Fruit fly (Drosophila melanogaster) whole organism, embryonic: ENCODE results near the gene Alp4.
A peak's percentile ranks its signal among the peaks of the same experiment; 100 is the strongest.

ENCODE experiments used
- C15 ChIP-seq: fragments of 200-800 bp; sonication (Bioruptor generic); IDR thresholded peaks from 3 replicates; pipeline ENCODE4 v1.3.6; 2022; ENCODE audit warnings: missing biosample characterization, missing genetic modification characterization
- CG10959 ChIP-seq: fragments of 200-800 bp; sonication (Bioruptor generic); IDR thresholded peaks from 2 replicates; pipeline ENCODE4 v1.3.6; 2022; ENCODE audit warnings: missing biosample characterization, missing genetic modification characterization
- CG11247 ChIP-seq: fragments of 200-800 bp; sonication (Bioruptor generic); IDR thresholded peaks from 2 replicates; pipeline ENCODE4 v1.3.6; 2022; ENCODE audit warnings: missing biosample characterization, missing genetic modification characterization
- CG11695 ChIP-seq: fragments of 200-800 bp; sonication (Bioruptor generic); IDR thresholded peaks from 3 replicates; pipeline ENCODE4 v1.3.6; 2022; ENCODE audit warnings: missing biosample characterization, missing genetic modification characterization
- CG12299 ChIP-seq: fragments of 200-800 bp; sonication (Bioruptor generic); optimal IDR thresholded peaks from 2 replicates; lab custom pipeline; 2018; ENCODE audit warnings: missing biosample characterization, mild to moderate bottlenecking, missing genetic modification characterization
- CG12744 ChIP-seq: fragments of 200-800 bp; sonication (Bioruptor generic); optimal IDR thresholded peaks from 2 replicates; lab custom pipeline; 2016; ENCODE audit warnings: missing biosample characterization, missing genetic modification characterization
- CG16813 ChIP-seq: fragments of 200-800 bp; sonication (Bioruptor generic); IDR thresholded peaks from 3 replicates; pipeline ENCODE4 v1.3.6; 2022; ENCODE audit warnings: missing biosample characterization, missing genetic modification characterization; ENCODE audit not compliant: partially characterized antibody
- CG17186 ChIP-seq: fragments of 200-800 bp; sonication (Bioruptor generic); optimal IDR thresholded peaks from 3 replicates; lab custom pipeline; 2017; ENCODE audit warnings: missing biosample characterization, missing genetic modification reagents, missing genetic modification characterization
- CG17802 ChIP-seq: fragments of 200-800 bp; sonication (Bioruptor generic); optimal IDR thresholded peaks from 2 replicates; lab custom pipeline; 2018; ENCODE audit warnings: missing biosample characterization, mild to moderate bottlenecking, missing genetic modification characterization, moderate library complexity
- CG30020 ChIP-seq: fragments of 200-800 bp; optimal IDR thresholded peaks from 2 replicates; lab custom pipeline; 2019; ENCODE audit warnings: missing biosample characterization, mild to moderate bottlenecking, missing genetic modification characterization, moderate library complexity
- CG3847 ChIP-seq: fragments of 200-800 bp; sonication (Bioruptor generic); IDR thresholded peaks from 2 replicates; pipeline ENCODE4 v1.3.6; 2022; ENCODE audit warnings: missing biosample characterization, missing genetic modification characterization
- CG4617 ChIP-seq: fragments of 200-800 bp; sonication (Bioruptor generic); optimal IDR thresholded peaks from 3 replicates; lab custom pipeline; 2016; ENCODE audit warnings: missing biosample characterization, missing genetic modification characterization, borderline replicate concordance
- CG6175 ChIP-seq: fragments of 200-800 bp; sonication (Bioruptor generic); IDR thresholded peaks from 3 replicates; pipeline ENCODE4 v1.3.6; 2022; ENCODE audit warnings: missing biosample characterization, missing genetic modification characterization
- CG6254 ChIP-seq: fragments of 200-800 bp; sonication (Bioruptor generic); optimal IDR thresholded peaks from 3 replicates; lab custom pipeline; 2017; ENCODE audit warnings: mild to moderate bottlenecking, missing biosample characterization, missing genetic modification reagents, missing genetic modification characterization
- CG7372 ChIP-seq: fragments of 200-800 bp; sonication (Bioruptor generic); IDR thresholded peaks from 2 replicates; pipeline ENCODE4 v1.3.6; 2022; ENCODE audit warnings: missing biosample characterization, missing genetic modification characterization
- CG7786 ChIP-seq: fragments of 200-800 bp; sonication (Bioruptor generic); optimal IDR thresholded peaks from 2 replicates; lab custom pipeline; 2016; ENCODE audit warnings: missing biosample characterization, missing genetic modification characterization
- CG8944 ChIP-seq: fragments of 200-800 bp; sonication (Bioruptor generic); optimal IDR thresholded peaks from 3 replicates; lab custom pipeline; 2016; ENCODE audit warnings: missing biosample characterization, missing genetic modification characterization
- CG9876 ChIP-seq: fragments of 200-800 bp; sonication (Bioruptor generic); optimal IDR thresholded peaks from 2 replicates; lab custom pipeline; 2016; ENCODE audit warnings: missing biosample characterization, missing genetic modification characterization
- Camta ChIP-seq: fragments of 200-800 bp; sonication (Bioruptor generic); optimal IDR thresholded peaks from 2 replicates; lab custom pipeline; 2016; ENCODE audit warnings: missing biosample characterization, missing genetic modification characterization
- D ChIP-seq, 2 experiments: fragments of 200-800 bp in 1 of 2; fragments of >200 bp in 1 of 2; sonication (Bioruptor generic) in 1 of 2; optimal IDR thresholded peaks; 2 replicates in 1 of 2; 3 replicates in 1 of 2; lab custom pipeline; 2017; ENCODE audit warnings: mild to moderate bottlenecking in 1 of 2, missing biosample characterization in 1 of 2, missing genetic modification characterization in 1 of 2, missing genetic modification reagents in 1 of 2
- Deaf1 ChIP-seq: fragments of 200-800 bp; optimal IDR thresholded peaks from 3 replicates; lab custom pipeline; 2019; ENCODE audit warnings: missing biosample characterization, mild to moderate bottlenecking, missing genetic modification characterization, moderate library complexity
- Dip3 ChIP-seq: fragments of 200-800 bp; sonication (Bioruptor generic); optimal IDR thresholded peaks from 3 replicates; lab custom pipeline; 2016; ENCODE audit warnings: missing biosample characterization, missing genetic modification characterization
- Dref ChIP-seq: fragments of 200-800 bp; sonication (Bioruptor generic); IDR thresholded peaks from 2 replicates; pipeline ENCODE4 v1.3.6; 2022; ENCODE audit warnings: missing biosample characterization, missing genetic modification characterization
- ERR ChIP-seq: fragments of 200-800 bp; sonication (Bioruptor generic); optimal IDR thresholded peaks from 2 replicates; lab custom pipeline; 2016; ENCODE audit warnings: missing biosample characterization, missing genetic modification characterization
- Ets97D ChIP-seq: fragments of 200-800 bp; sonication (Bioruptor generic); optimal IDR thresholded peaks from 3 replicates; lab custom pipeline; 2016; ENCODE audit warnings: missing biosample characterization, missing genetic modification characterization
- GATAe ChIP-seq: fragments of 200-800 bp; sonication (Bioruptor generic); conservative IDR thresholded peaks from 2 replicates; pipeline ENCODE4 v1.3.6; 2022; ENCODE audit warnings: missing biosample characterization, missing genetic modification characterization
- Hand ChIP-seq: fragments of 200-800 bp; sonication (Bioruptor generic); optimal IDR thresholded peaks from 2 replicates; lab custom pipeline; 2017; ENCODE audit warnings: mild to moderate bottlenecking, missing biosample characterization, missing genetic modification reagents, missing genetic modification characterization
- Hmx ChIP-seq: fragments of 200-800 bp; sonication (Bioruptor generic); optimal IDR thresholded peaks from 2 replicates; lab custom pipeline; 2016; ENCODE audit warnings: missing biosample characterization, missing genetic modification characterization
- Lpt ChIP-seq: fragments of >200 bp; optimal IDR thresholded peaks from 2 replicates; lab custom pipeline; 2018; ENCODE audit warnings: missing biosample characterization, missing genetic modification characterization
- Mes4 ChIP-seq: fragments of 200-800 bp; sonication (Bioruptor generic); optimal IDR thresholded peaks from 2 replicates; lab custom pipeline; 2016; ENCODE audit warnings: missing biosample characterization, missing genetic modification characterization
- Trl ChIP-seq, 3 experiments: fragments of >200 bp in 2 of 3; fragments of 200-800 bp in 1 of 3; sonication (Bioruptor generic) in 1 of 3; optimal IDR thresholded peaks; 2 replicates in 1 of 3; 3 replicates in 2 of 3; lab custom pipeline; 2016 to 2017; ENCODE audit warnings: missing biosample characterization in 1 of 3, missing genetic modification characterization in 1 of 3
- Vsx1 ChIP-seq: fragments of 200-800 bp; sonication (Bioruptor generic); optimal IDR thresholded peaks from 2 replicates; lab custom pipeline; 2017; ENCODE audit warnings: missing biosample characterization, mild to moderate bottlenecking, missing genetic modification characterization, missing genetic modification reagents
- abd-A ChIP-seq: fragments of 200-800 bp; sonication (Bioruptor generic); optimal IDR thresholded peaks from 3 replicates; lab custom pipeline; 2019; ENCODE audit warnings: missing biosample characterization, mild to moderate bottlenecking, missing genetic modification characterization, moderate library complexity
- cg ChIP-seq: fragments of 200-800 bp; sonication (Bioruptor generic); optimal IDR thresholded peaks from 3 replicates; lab custom pipeline; 2019; ENCODE audit warnings: missing biosample characterization, mild to moderate bottlenecking, missing genetic modification characterization, moderate library complexity
- dan ChIP-seq: fragments of 200-800 bp; sonication (Bioruptor generic); IDR thresholded peaks from 2 replicates; pipeline ENCODE4 v1.3.6; 2022; ENCODE audit warnings: missing biosample characterization, missing genetic modification characterization
- danr ChIP-seq: fragments of 200-800 bp; sonication (Bioruptor generic); IDR thresholded peaks from 2 replicates; pipeline ENCODE4 v1.3.6; 2022; ENCODE audit warnings: missing biosample characterization, missing genetic modification characterization
- dimm ChIP-seq: fragments of 200-800 bp; sonication (Bioruptor generic); IDR thresholded peaks from 2 replicates; pipeline ENCODE4 v1.3.6; 2022; ENCODE audit warnings: missing biosample characterization, missing genetic modification characterization
- dm ChIP-seq: fragments of 200-800 bp; sonication (Bioruptor generic); optimal IDR thresholded peaks from 3 replicates; lab custom pipeline; 2016; ENCODE audit warnings: missing biosample characterization, missing genetic modification characterization
- fd3F ChIP-seq: fragments of 200-800 bp; sonication (Bioruptor generic); optimal IDR thresholded peaks from 2 replicates; lab custom pipeline; 2018; ENCODE audit warnings: missing biosample characterization, mild to moderate bottlenecking, missing genetic modification characterization, moderate library complexity
- gem ChIP-seq: fragments of 200-800 bp; sonication (Bioruptor generic); optimal IDR thresholded peaks from 2 replicates; lab custom pipeline; 2019; ENCODE audit warnings: missing biosample characterization, mild to moderate bottlenecking, missing genetic modification characterization, moderate library complexity
- jigr1 ChIP-seq: fragments of 200-800 bp; sonication (Bioruptor generic); IDR thresholded peaks from 3 replicates; pipeline ENCODE4 v1.3.6; 2022; ENCODE audit warnings: missing biosample characterization, missing genetic modification characterization
- lmd ChIP-seq: fragments of 200-800 bp; sonication (Bioruptor generic); IDR thresholded peaks from 2 replicates; pipeline ENCODE4 v1.3.6; 2022; ENCODE audit warnings: missing biosample characterization, missing genetic modification characterization
- luna ChIP-seq: fragments of 200-800 bp; sonication (Bioruptor generic); optimal IDR thresholded peaks from 2 replicates; lab custom pipeline; 2016; ENCODE audit warnings: missing biosample characterization, missing genetic modification characterization
- mld ChIP-seq: fragments of 200-800 bp; sonication (Bioruptor generic); IDR thresholded peaks from 3 replicates; pipeline ENCODE4 v1.3.6; 2022; ENCODE audit warnings: missing biosample characterization, missing genetic modification characterization; ENCODE audit not compliant: partially characterized antibody
- pan ChIP-seq, 4 experiments: fragments of >200 bp in 3 of 4; fragments of 200-800 bp in 1 of 4; sonication (Bioruptor generic) in 1 of 4; optimal IDR thresholded peaks in 3 of 4; IDR thresholded peaks in 1 of 4; 2 replicates each; pipeline versions ENCODE4 v1.3.6 to Lab custom; 2017 to 2022; ENCODE audit warnings: missing biosample characterization in 2 of 4, missing genetic modification characterization in 2 of 4, mixed read lengths in 1 of 4
- phol ChIP-seq: fragments of 200-800 bp; sonication (Bioruptor generic); optimal IDR thresholded peaks from 3 replicates; lab custom pipeline; 2018; ENCODE audit warnings: missing biosample characterization, mild to moderate bottlenecking, missing genetic modification characterization, moderate library complexity
- psq ChIP-seq: fragments of 200-800 bp; sonication (Bioruptor generic); optimal IDR thresholded peaks from 2 replicates; lab custom pipeline; 2017; ENCODE audit warnings: missing biosample characterization, missing genetic modification characterization
- sqz ChIP-seq: fragments of 200-800 bp; sonication (Bioruptor generic); optimal IDR thresholded peaks from 3 replicates; lab custom pipeline; 2018; ENCODE audit warnings: missing biosample characterization, mild to moderate bottlenecking, missing genetic modification characterization
- z ChIP-seq: fragments of 200-800 bp; sonication (Bioruptor generic); IDR thresholded peaks from 3 replicates; pipeline ENCODE4 v1.3.6; 2022; ENCODE audit warnings: missing biosample characterization, missing genetic modification characterization

Alp4 gene

DNA sequence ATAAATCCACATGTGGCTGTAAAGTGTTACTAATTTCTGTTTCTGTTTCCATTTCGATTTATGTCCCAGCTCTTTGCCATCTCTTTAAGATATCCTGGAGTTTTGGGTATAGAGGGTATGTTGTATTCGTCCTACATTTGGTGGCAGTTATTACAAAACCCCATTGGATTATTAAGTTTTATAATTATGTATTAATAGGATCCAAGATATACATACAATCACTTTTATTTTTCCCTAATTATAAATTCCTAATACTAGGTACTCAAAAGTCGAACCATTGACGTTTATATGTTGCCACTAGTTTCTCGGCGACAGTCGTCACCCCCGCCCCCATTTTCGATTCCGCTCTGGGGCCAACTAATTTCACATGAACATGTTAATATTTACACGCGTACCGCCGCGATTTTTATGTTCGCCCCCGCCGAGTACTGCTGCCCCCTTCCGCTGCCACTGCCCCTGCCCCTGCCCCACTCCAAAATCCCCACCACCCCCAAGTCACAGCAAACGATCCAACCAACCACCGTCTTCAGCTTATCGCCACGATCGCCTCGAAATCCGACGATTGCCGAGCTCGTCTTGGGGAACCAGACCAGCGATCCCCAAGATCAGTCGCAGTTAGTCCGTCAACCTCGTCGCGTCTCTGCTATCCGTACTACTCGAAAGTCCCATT lies 16.1 kb downstream of the Alp4 start, which contains the start of gene Sox100B (continued):
- TF ChIP-seq GATAe (GFP tag; lab: Robert Waterston, UW) (no peak), lmd (GFP tag; lab: Robert Waterston, UW) (peak; percentile 70), phol (tag; lab: Kevin White, UChicago) (peak; percentile 83), pan (optimal IDR thresholded peaks at IDR 0.05; lab: Kevin White, UChicago) (peak in 1 of 2 experiments; percentile 32), pan (GFP tag; optimal IDR thresholded peaks at IDR 0.05 in 1 of 2, IDR thresholded peaks at IDR 0.05 in 1 of 2) (peak; percentile 42 to 71), Trl (optimal IDR thresholded peaks at IDR 0.05; lab: Kevin White, UChicago) (no peak), Trl (GFP tag; optimal IDR thresholded peaks at IDR 0.05; lab: Kevin White, UChicago) (no peak), danr (GFP tag; lab: Robert Waterston, UW) (no peak), CG6254 (GFP tag; lab: Kevin White, UChicago) (peak; percentile 56), CG6175 (GFP tag; lab: Robert Waterston, UW) (no peak), CG4617 (GFP tag; lab: Kevin White, UChicago) (peak; percentile 20), gem (tag; lab: Kevin White, UChicago) (peak; percentile 86), luna (GFP tag; lab: Kevin White, UChicago) (no peak), CG12299 (tag; lab: Kevin White, UChicago) (no peak), Dref (GFP tag; lab: Robert Waterston, UW) (no peak), CG8944 (no peak), sqz (GFP tag; lab: Kevin White, UChicago) (peak; percentile 12), abd-A (tag; lab: Kevin White, UChicago) (no peak), Ets97D (no peak), CG3847 (GFP tag; lab: Robert Waterston, UW) (0 out of 2 replicates have a peak, but pooled peaks have one; percentile 32), Lpt (GFP tag; lab: Kevin White, UChicago) (no peak), D (optimal IDR thresholded peaks at IDR 0.05; lab: Kevin White, UChicago) (no peak), D (GFP tag; optimal IDR thresholded peaks at IDR 0.05; lab: Kevin White, UChicago) (peak; percentile 72), z (GFP tag; lab: Robert Waterston, UW) (no peak), C15 (GFP tag; lab: Robert Waterston, UW) (no peak), Hand (no peak), fd3F (no peak), dimm (GFP tag; lab: Robert Waterston, UW) (0 out of 2 replicates have a peak, but pooled peaks have one; percentile 10), CG7372 (GFP tag; lab: Robert Waterston, UW) (no peak; the same call in 1 of the 2 replicates), psq (GFP tag; lab: Kevin White, UChicago) (no peak), CG16813 (GFP tag; lab: Robert Waterston, UW) (no peak), ERR (GFP tag; lab: Kevin White, UChicago) (no peak), Mes4 (GFP tag; lab: Kevin White, UChicago) (no peak), CG17802 (tag; lab: Kevin White, UChicago) (no peak), CG10959 (peak; percentile 87), Hmx (GFP tag; lab: Kevin White, UChicago) (no peak), CG12744 (no peak), CG30020 (tag; lab: Kevin White, UChicago) (no peak), CG11247 (GFP tag; lab: Robert Waterston, UW) (no peak), CG9876 (no peak), CG7786 (GFP tag; lab: Kevin White, UChicago) (no peak), Camta (GFP tag; lab: Kevin White, UChicago) (peak; percentile 18), CG17186 (no peak), Vsx1 (peak; percentile 6), dm (GFP tag; lab: Kevin White, UChicago) (no peak), jigr1 (GFP tag; lab: Robert Waterston, UW) (no peak), CG11695 (peak; percentile 60; the same call in 1 of the 3 replicates), Dip3 (GFP tag; lab: Kevin White, UChicago) (no peak), dan (peak; percentile 74), mld (GFP tag; lab: Robert Waterston, UW) (no peak), Deaf1 (tag; lab: Kevin White, UChicago) (peak; percentile 86), cg (GFP tag; lab: Kevin White, UChicago) (no peak)
